In the genomic region with DNA sequence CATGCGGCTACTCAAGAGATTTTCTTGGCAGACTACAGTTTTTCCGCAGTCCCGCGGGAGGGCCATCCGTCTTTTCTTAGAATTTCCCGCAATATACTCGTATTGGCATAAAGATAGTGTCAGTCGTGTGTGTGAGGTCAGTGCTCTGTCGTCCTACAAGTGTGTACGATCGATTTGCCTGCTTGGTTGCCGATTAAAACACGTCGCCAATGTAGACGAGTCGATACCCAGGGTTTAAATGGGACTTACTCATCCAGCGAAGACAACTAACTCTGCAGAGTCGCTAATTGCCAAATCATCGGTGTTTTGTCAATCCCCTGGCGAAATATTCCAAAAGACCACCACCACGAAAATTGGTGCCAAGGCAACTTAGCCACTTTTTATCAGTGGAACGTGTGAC, we compare ENCODE assay signal across 3 fruit fly cellular contexts.
A peak's percentile ranks its signal among the peaks of the same experiment; 100 is the strongest.
TF ChIP-seq lines count a peak whose summit lies in the region.

No protein-coding gene starts in this region.

- no peak for TF ChIP-seq CTCF in whole organism, embryonic (GFP tag; optimal IDR thresholded peaks at IDR 0.05; lab: Kevin White, UChicago)

TF ChIP-seq in whole organism, embryonic, 481 proteins besides CTCF, POLR2A, EP300 and RAD21:
- TF ChIP-seq CG12299 (tag; optimal IDR thresholded peaks at IDR 0.05; lab: Kevin White, UChicago): no peak
- no peak for TF ChIP-seq CG1233 (GFP tag; optimal IDR thresholded peaks at IDR 0.05; lab: Kevin White, UChicago)
- TF ChIP-seq CG6813 (GFP tag; optimal IDR thresholded peaks at IDR 0.05; lab: Kevin White, UChicago): no peak
- TF ChIP-seq CG30431 (GFP tag; optimal IDR thresholded peaks at IDR 0.05; lab: Kevin White, UChicago): no peak
- TF ChIP-seq CG7963 (GFP tag; IDR thresholded peaks at IDR 0.05; lab: Robert Waterston, UW; ENCODE audit: partially characterized antibody): no peak
- TF ChIP-seq Dad (GFP tag; optimal IDR thresholded peaks at IDR 0.05; lab: Kevin White, UChicago): no peak
- peak; percentile 3 for TF ChIP-seq Ets65A (GFP tag; lab: Kevin White, UChicago)
- TF ChIP-seq Tbp (GFP tag; optimal IDR thresholded peaks at IDR 0.05; lab: Kevin White, UChicago): no peak
- TF ChIP-seq CG9215 (GFP tag; IDR thresholded peaks at IDR 0.05; lab: Robert Waterston, UW): no peak
- TF ChIP-seq zf30C (GFP tag; optimal IDR thresholded peaks at IDR 0.05; lab: Kevin White, UChicago): no peak
- TF ChIP-seq Stat92E (GFP tag; optimal IDR thresholded peaks at IDR 0.05; lab: Kevin White, UChicago): no peak
- peak; percentile 23 for TF ChIP-seq Med (GFP tag; lab: Kevin White, UChicago)
- TF ChIP-seq CG12769 (tag; optimal IDR thresholded peaks at IDR 0.05; lab: Kevin White, UChicago): peak; percentile 33

TF ChIP-seq in whole organism, prepupa, 60 proteins besides CTCF, POLR2A, EP300 and RAD21:
- TF ChIP-seq CG32006 (GFP tag; optimal IDR thresholded peaks at IDR 0.05; lab: Kevin White, UChicago) (no peak), Smox (GFP tag; optimal IDR thresholded peaks at IDR 0.05; lab: Kevin White, UChicago) (no peak), acj6 (GFP tag; optimal IDR thresholded peaks at IDR 0.05; lab: Kevin White, UChicago) (no peak), Eip78C (GFP tag; lab: Kevin White, UChicago) (peak; percentile 25), CG6163 (GFP tag; IDR thresholded peaks at IDR 0.05; lab: Robert Waterston, UW) (no peak), Hr38 (GFP tag; optimal IDR thresholded peaks at IDR 0.05; lab: Kevin White, UChicago) (no peak), Eip75B (GFP tag; optimal IDR thresholded peaks at IDR 0.05; lab: Kevin White, UChicago) (no peak)
TF ChIP-seq in whole organism, prepupa: peak in this region for 1.

TF ChIP-seq in whole organism, pupa, 21 proteins besides CTCF, POLR2A, EP300 and RAD21:
- no peak for TF ChIP-seq CG8301 (tag; optimal IDR thresholded peaks at IDR 0.05; lab: Kevin White, UChicago)
- TF ChIP-seq EcR (GFP tag; optimal IDR thresholded peaks at IDR 0.05; lab: Kevin White, UChicago): peak; percentile 83
